Worm (Caenorhabditis elegans) whole organism, L1 larva: ENCODE measurements around the gene T25B9.6.
"Not testable (repeated sequence)": the region's sequence is repeated elsewhere in the genome, so short reads cannot be mapped to it uniquely, and the experiment has no call there.

Source experiments
- ceh-82 ChIP-seq, 3 experiments: fragments of 150-350 bp in 1 of 3; sonication (generic microtip) in 2 of 3; optimal IDR thresholded peaks; 2 replicates each; lab custom pipeline; 2014 to 2017; ENCODE audit warnings: missing biosample characterization in 3 of 3, missing genetic modification characterization in 3 of 3
- jun-1 ChIP-seq: fragments of 150-350 bp; optimal IDR thresholded peaks from 2 replicates; lab custom pipeline; 2014; ENCODE audit warnings: missing biosample characterization, missing genetic modification reagents, missing genetic modification characterization
- nhr-237 ChIP-seq: fragments of 150-350 bp; optimal IDR thresholded peaks from 2 replicates; lab custom pipeline; 2014; ENCODE audit warnings: missing biosample characterization, missing genetic modification characterization

- TF ChIP-seq jun-1 (tag; lab: Kevin White, UChicago); ceh-82 (tag; optimal IDR thresholded peaks at IDR 0.05; lab: Kevin White, UChicago); nhr-237 (tag; lab: Kevin White, UChicago): not testable (repeated sequence)
Observed at ce11 chrIV:10751740-10752139, 6.2 kb upstream of the T25B9.6 start, which contains the start of gene T25B9.2.
